Fruit fly (Drosophila melanogaster) whole organism: ENCODE data around the gene RabGGTb.

Source experiments
- CG8478 ChIP-seq: fragments of >200 bp; optimal IDR thresholded peaks from 2 replicates; lab custom pipeline; 2018; ENCODE audit warnings: inconsistent platforms
- EcR ChIP-seq, 2 experiments: fragments of >200 bp; optimal IDR thresholded peaks; 2 replicates each; lab custom pipeline; 2017; ENCODE audit warnings: missing biosample characterization in 2 of 2, missing genetic modification characterization in 2 of 2, missing genetic modification reagents in 2 of 2
- pan ChIP-seq: fragments of >200 bp; optimal IDR thresholded peaks from 2 replicates; lab custom pipeline; 2017
- psq ChIP-seq: fragments of >200 bp; optimal IDR thresholded peaks from 2 replicates; lab custom pipeline; 2017
- usp ChIP-seq: fragments of >200 bp; optimal IDR thresholded peaks from 2 replicates; lab custom pipeline; 2017; ENCODE audit warnings: missing biosample characterization, missing genetic modification characterization, mixed read lengths

DNA sequence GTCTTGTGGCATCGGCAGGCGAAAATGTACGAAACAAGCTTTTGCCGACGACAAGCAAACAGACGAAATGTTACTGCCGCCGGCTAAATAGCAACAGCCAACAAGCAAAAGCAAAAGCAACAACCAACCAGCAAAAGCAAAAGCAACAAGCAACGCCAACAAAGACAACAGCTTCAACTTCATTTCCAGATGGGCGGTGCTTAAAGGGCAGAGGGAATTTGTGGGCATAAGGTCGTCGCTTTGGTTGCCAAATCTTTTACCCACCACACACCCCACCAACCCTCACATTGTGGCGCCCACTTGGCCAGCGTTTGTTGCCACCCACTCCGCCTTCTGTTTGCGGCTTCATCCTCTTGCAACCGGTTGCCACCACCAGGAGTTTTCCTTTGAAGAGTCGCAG lies 32.0 kb downstream of the RabGGTb start:
- TF ChIP-seq pan (lab: Kevin White, UChicago) (no peak), usp (GFP tag; lab: Kevin White, UChicago) (no peak), EcR (GFP tag; optimal IDR thresholded peaks at IDR 0.05; lab: Kevin White, UChicago) (no peak), psq (lab: Kevin White, UChicago) (no peak), CG8478 (lab: Kevin White, UChicago) (no peak)
